Fruit fly (Drosophila melanogaster) whole organism, embryonic: ENCODE data around the gene SrpRbeta.

Experiments used
- ATbp ChIP-seq: fragments of 200-800 bp; sonication (Bioruptor generic); optimal IDR thresholded peaks from 2 replicates; lab custom pipeline; 2017; ENCODE audit warnings: missing biosample characterization, mild to moderate bottlenecking, missing genetic modification characterization, missing genetic modification reagents
- B-H2 ChIP-seq: fragments of 200-800 bp; sonication (Bioruptor generic); optimal IDR thresholded peaks from 2 replicates; lab custom pipeline; 2018; ENCODE audit warnings: missing biosample characterization, mild to moderate bottlenecking, missing genetic modification characterization
- CG10366 ChIP-seq: fragments of 200-800 bp; sonication (Bioruptor generic); IDR thresholded peaks from 2 replicates; pipeline ENCODE4 v1.3.6; 2022; ENCODE audit warnings: missing biosample characterization, missing genetic modification characterization
- CG10979 ChIP-seq: fragments of 200-800 bp; sonication (Bioruptor generic); optimal IDR thresholded peaks from 2 replicates; lab custom pipeline; 2018; ENCODE audit warnings: missing biosample characterization, mild to moderate bottlenecking, missing genetic modification characterization, moderate library complexity
- CG12155 ChIP-seq: fragments of 200-800 bp; sonication (Bioruptor generic); optimal IDR thresholded peaks from 3 replicates; lab custom pipeline; 2016; ENCODE audit warnings: missing biosample characterization, missing genetic modification characterization
- CG12219 ChIP-seq: fragments of 200-800 bp; sonication (Bioruptor generic); optimal IDR thresholded peaks from 3 replicates; lab custom pipeline; 2018; ENCODE audit warnings: missing biosample characterization, mild to moderate bottlenecking, missing genetic modification characterization
- CG12299 ChIP-seq: fragments of 200-800 bp; sonication (Bioruptor generic); optimal IDR thresholded peaks from 2 replicates; lab custom pipeline; 2018; ENCODE audit warnings: missing biosample characterization, mild to moderate bottlenecking, missing genetic modification characterization
- CG1233 ChIP-seq: fragments of 200-800 bp; sonication (Bioruptor generic); optimal IDR thresholded peaks from 4 replicates; lab custom pipeline; 2018; ENCODE audit warnings: missing biosample characterization, mild to moderate bottlenecking, missing genetic modification characterization
- CG1529 ChIP-seq: fragments of 200-800 bp; sonication (Bioruptor generic); optimal IDR thresholded peaks from 3 replicates; lab custom pipeline; 2018; ENCODE audit warnings: missing biosample characterization, missing genetic modification characterization
- CG2129 ChIP-seq: fragments of 200-800 bp; sonication (Bioruptor generic); IDR thresholded peaks from 2 replicates; pipeline ENCODE4 v1.3.6; 2022; ENCODE audit warnings: missing biosample characterization, missing genetic modification characterization; ENCODE audit not compliant: partially characterized antibody
- CG30431 ChIP-seq: fragments of 200-800 bp; sonication (Bioruptor generic); optimal IDR thresholded peaks from 2 replicates; lab custom pipeline; 2017; ENCODE audit warnings: missing biosample characterization, missing genetic modification characterization
- CG3407 ChIP-seq: fragments of 200-800 bp; sonication (Bioruptor generic); optimal IDR thresholded peaks from 2 replicates; lab custom pipeline; 2018; ENCODE audit warnings: missing biosample characterization, mild to moderate bottlenecking, missing genetic modification characterization
- CG34224 ChIP-seq: fragments of 200-800 bp; sonication (Bioruptor generic); IDR thresholded peaks from 3 replicates; pipeline ENCODE4 v1.3.6; 2022; ENCODE audit warnings: missing biosample characterization, missing genetic modification characterization; ENCODE audit not compliant: partially characterized antibody
- CG42726 ChIP-seq: fragments of 200-800 bp; sonication (Bioruptor generic); IDR thresholded peaks from 2 replicates; pipeline ENCODE4 v1.3.6; 2022; ENCODE audit warnings: missing biosample characterization, missing genetic modification characterization; ENCODE audit not compliant: partially characterized antibody
- CG4404 ChIP-seq: fragments of 200-800 bp; sonication (Bioruptor generic); IDR thresholded peaks from 2 replicates; pipeline ENCODE4 v1.3.6; 2022; ENCODE audit warnings: missing biosample characterization, missing genetic modification characterization
- CG6683 ChIP-seq: fragments of 200-800 bp; sonication (Bioruptor generic); optimal IDR thresholded peaks from 2 replicates; lab custom pipeline; 2017; ENCODE audit warnings: missing biosample characterization, mild to moderate bottlenecking, missing genetic modification characterization, missing genetic modification reagents
- CG7745 ChIP-seq: fragments of 200-800 bp; sonication (Bioruptor generic); optimal IDR thresholded peaks from 2 replicates; lab custom pipeline; 2018; ENCODE audit warnings: missing biosample characterization, mild to moderate bottlenecking, missing genetic modification characterization, moderate library complexity
- CG9797 ChIP-seq: fragments of 200-800 bp; sonication (Bioruptor generic); optimal IDR thresholded peaks from 3 replicates; lab custom pipeline; 2018; ENCODE audit warnings: missing biosample characterization, mild to moderate bottlenecking, missing genetic modification characterization
- Dek ChIP-seq: fragments of 200-800 bp; sonication (Bioruptor generic); optimal IDR thresholded peaks from 3 replicates; lab custom pipeline; 2019; ENCODE audit warnings: missing biosample characterization, mild to moderate bottlenecking, missing genetic modification characterization, moderate library complexity
- Gug ChIP-seq: fragments of 200-800 bp; sonication (Bioruptor generic); IDR thresholded peaks from 4 replicates; pipeline ENCODE4 v1.3.6; 2022; ENCODE audit warnings: missing biosample characterization, missing genetic modification characterization
- H15 ChIP-seq: fragments of 200-800 bp; sonication (Bioruptor generic); IDR thresholded peaks from 3 replicates; pipeline ENCODE4 v1.3.6; 2022; ENCODE audit warnings: missing biosample characterization, missing genetic modification characterization
- HHEX ChIP-seq: fragments of 200-800 bp; sonication (Bioruptor generic); optimal IDR thresholded peaks from 3 replicates; lab custom pipeline; 2017; ENCODE audit warnings: missing biosample characterization, mild to moderate bottlenecking, missing genetic modification characterization, missing genetic modification reagents
- HLHmδ ChIP-seq: fragments of 200-800 bp; sonication (Bioruptor generic); optimal IDR thresholded peaks from 2 replicates; lab custom pipeline; 2018; ENCODE audit warnings: missing biosample characterization, mild to moderate bottlenecking, missing genetic modification characterization, moderate library complexity
- Hr3 ChIP-seq: fragments of 200-800 bp; sonication (Bioruptor generic); optimal IDR thresholded peaks from 3 replicates; lab custom pipeline; 2016; ENCODE audit warnings: missing biosample characterization, missing genetic modification characterization
- Lpt ChIP-seq: fragments of >200 bp; optimal IDR thresholded peaks from 2 replicates; lab custom pipeline; 2018; ENCODE audit warnings: missing biosample characterization, missing genetic modification characterization
- Mes4 ChIP-seq: fragments of 200-800 bp; sonication (Bioruptor generic); optimal IDR thresholded peaks from 2 replicates; lab custom pipeline; 2016; ENCODE audit warnings: missing biosample characterization, missing genetic modification characterization
- abd-A ChIP-seq: fragments of 200-800 bp; sonication (Bioruptor generic); optimal IDR thresholded peaks from 3 replicates; lab custom pipeline; 2019; ENCODE audit warnings: missing biosample characterization, mild to moderate bottlenecking, missing genetic modification characterization, moderate library complexity
- ase ChIP-seq: fragments of 200-800 bp; sonication (Bioruptor generic); IDR thresholded peaks from 3 replicates; pipeline ENCODE4 v1.3.6; 2022; ENCODE audit warnings: missing biosample characterization, missing genetic modification characterization
- bab2 ChIP-seq: fragments of 200-800 bp; sonication (Bioruptor generic); optimal IDR thresholded peaks from 2 replicates; lab custom pipeline; 2016; ENCODE audit warnings: missing biosample characterization, missing genetic modification characterization
- dati ChIP-seq: fragments of 200-800 bp; sonication (Bioruptor generic); IDR thresholded peaks from 2 replicates; pipeline ENCODE4 v1.3.6; 2022; ENCODE audit warnings: missing biosample characterization, missing genetic modification characterization
- disco-r ChIP-seq: fragments of 200-800 bp; sonication (Bioruptor generic); optimal IDR thresholded peaks from 2 replicates; lab custom pipeline; 2016; ENCODE audit warnings: missing biosample characterization, missing genetic modification characterization
- dm ChIP-seq: fragments of 200-800 bp; sonication (Bioruptor generic); optimal IDR thresholded peaks from 3 replicates; lab custom pipeline; 2016; ENCODE audit warnings: missing biosample characterization, missing genetic modification characterization
- dmrt11E ChIP-seq: fragments of 200-800 bp; sonication (Bioruptor generic); optimal IDR thresholded peaks from 3 replicates; lab custom pipeline; 2018; ENCODE audit warnings: missing biosample characterization, mild to moderate bottlenecking, missing genetic modification characterization, moderate library complexity
- fru ChIP-seq: fragments of >200 bp; optimal IDR thresholded peaks from 2 replicates; lab custom pipeline; 2017
- ftz-f1 ChIP-seq: fragments of 200-800 bp; sonication (Bioruptor generic); optimal IDR thresholded peaks from 2 replicates; lab custom pipeline; 2016; ENCODE audit warnings: missing biosample characterization, missing genetic modification characterization
- gcm2 ChIP-seq: fragments of 200-800 bp; sonication (Bioruptor generic); optimal IDR thresholded peaks from 2 replicates; lab custom pipeline; 2016; ENCODE audit warnings: missing biosample characterization, missing genetic modification characterization
- jing ChIP-seq: fragments of 200-800 bp; sonication (Bioruptor generic); optimal IDR thresholded peaks from 2 replicates; lab custom pipeline; 2018; ENCODE audit warnings: missing biosample characterization, mild to moderate bottlenecking, missing genetic modification characterization
- kah ChIP-seq: fragments of 200-800 bp; sonication (Bioruptor generic); optimal IDR thresholded peaks from 2 replicates; lab custom pipeline; 2018; ENCODE audit warnings: missing biosample characterization, mild to moderate bottlenecking, missing genetic modification characterization
- lov ChIP-seq, 2 experiments: fragments of 200-800 bp in 1 of 2; fragments of >200 bp in 1 of 2; sonication (Bioruptor generic) in 1 of 2; IDR thresholded peaks in 1 of 2; optimal IDR thresholded peaks in 1 of 2; 2 replicates in 1 of 2; 3 replicates in 1 of 2; pipeline versions ENCODE4 v1.3.6 to Lab custom; 2017 to 2022; ENCODE audit warnings: missing biosample characterization in 1 of 2, missing genetic modification characterization in 1 of 2
- odd ChIP-seq: fragments of 200-800 bp; sonication (Bioruptor generic); optimal IDR thresholded peaks from 2 replicates; lab custom pipeline; 2017; ENCODE audit warnings: missing biosample characterization, mild to moderate bottlenecking, missing genetic modification characterization
- pita ChIP-seq: fragments of 200-800 bp; sonication (Bioruptor generic); optimal IDR thresholded peaks from 2 replicates; lab custom pipeline; 2017; ENCODE audit warnings: missing biosample characterization, mild to moderate bottlenecking, missing genetic modification characterization
- sens ChIP-seq: fragments of 200-800 bp; sonication (Bioruptor generic); peaks from one replicate; lab custom pipeline; 2016; ENCODE audit warnings: missing biosample characterization, missing genetic modification characterization
- sisA ChIP-seq: fragments of 200-800 bp; sonication (Bioruptor generic); IDR thresholded peaks from 2 replicates; pipeline ENCODE4 v1.3.6; 2022; ENCODE audit warnings: missing biosample characterization, missing genetic modification characterization
- sna ChIP-seq: fragments of 200-800 bp; sonication (Bioruptor generic); IDR thresholded peaks from 2 replicates; pipeline ENCODE4 v1.3.6; 2022; ENCODE audit warnings: missing biosample characterization, missing genetic modification characterization; ENCODE audit not compliant: partially characterized antibody
- ssp ChIP-seq: fragments of 200-800 bp; sonication (Bioruptor generic); IDR thresholded peaks from 2 replicates; pipeline ENCODE4 v1.3.6; 2022; ENCODE audit warnings: missing biosample characterization, missing genetic modification characterization
- tgo ChIP-seq: fragments of 200-800 bp; sonication (Bioruptor generic); IDR thresholded peaks from 3 replicates; pipeline ENCODE4 v1.3.6; 2022; ENCODE audit warnings: missing biosample characterization, missing genetic modification characterization
- tio ChIP-seq: fragments of 200-800 bp; sonication (Bioruptor generic); optimal IDR thresholded peaks from 2 replicates; lab custom pipeline; 2017; ENCODE audit warnings: missing biosample characterization, missing genetic modification characterization, inconsistent platforms
- twi ChIP-seq: fragments of 200-800 bp; optimal IDR thresholded peaks from 2 replicates; lab custom pipeline; 2019; ENCODE audit warnings: missing biosample characterization, mild to moderate bottlenecking, missing genetic modification characterization, moderate library complexity
- vnd ChIP-seq: fragments of 200-800 bp; sonication (Bioruptor generic); IDR thresholded peaks from 3 replicates; pipeline ENCODE4 v1.3.6; 2022; ENCODE audit warnings: missing biosample characterization, missing genetic modification characterization; ENCODE audit not compliant: partially characterized antibody
- wdn ChIP-seq: fragments of 200-800 bp; sonication (Bioruptor generic); IDR thresholded peaks from 2 replicates; pipeline ENCODE4 v1.3.6; 2022; ENCODE audit warnings: missing biosample characterization, missing genetic modification characterization

SrpRbeta gene

dm6 chr3L:8765969-8766538, 46.0 kb upstream of the SrpRbeta start (continued):
- TF ChIP-seq CG12155 (GFP tag; lab: Kevin White, UChicago) (peak; percentile 97), CG30431 (GFP tag; lab: Kevin White, UChicago) (peak; percentile 99), fru (lab: Kevin White, UChicago) (no peak), Mes4 (peak; percentile 97), Gug (peak; percentile 98), bab2 (GFP tag; lab: Kevin White, UChicago) (peak; percentile 74), ase (GFP tag; lab: Robert Waterston, UW) (peak; percentile 97), CG7745 (tag; lab: Kevin White, UChicago) (peak; percentile 42), pita (GFP tag; lab: Kevin White, UChicago) (no peak), CG1529 (GFP tag; lab: Kevin White, UChicago) (peak; percentile 99), H15 (GFP tag; lab: Robert Waterston, UW) (peak; percentile 97), odd (GFP tag; lab: Kevin White, UChicago) (peak; percentile 98), jing (peak; percentile 98), CG3407 (GFP tag; lab: Kevin White, UChicago) (peak; percentile 96), CG12219 (peak; percentile 98), sna (GFP tag; lab: Robert Waterston, UW) (no peak), CG2129 (GFP tag; lab: Robert Waterston, UW) (no peak), vnd (GFP tag; lab: Robert Waterston, UW) (peak; percentile 75), Lpt (GFP tag; lab: Kevin White, UChicago) (no peak), sisA (GFP tag; lab: Robert Waterston, UW) (peak; percentile 98), lov (optimal IDR thresholded peaks at IDR 0.05; lab: Kevin White, UChicago) (no peak), lov (GFP tag; IDR thresholded peaks at IDR 0.05; lab: Robert Waterston, UW) (peak; percentile 93), HLHmδ (GFP tag; lab: Kevin White, UChicago) (no peak), CG4404 (GFP tag; lab: Robert Waterston, UW) (peak; percentile 97), CG42726 (peak; percentile 39; the same call in 1 of the 2 replicates), dm (peak; percentile 93), tio (GFP tag; lab: Kevin White, UChicago) (peak; percentile 99), ATbp (GFP tag; lab: Kevin White, UChicago) (peak; percentile 97), CG1233 (GFP tag; lab: Kevin White, UChicago) (peak; percentile 72), wdn (GFP tag; lab: Robert Waterston, UW) (peak; percentile 95), CG10366 (GFP tag; lab: Robert Waterston, UW) (peak; percentile 97), CG9797 (peak; percentile 45), CG12299 (tag; lab: Kevin White, UChicago) (peak; percentile 97), dmrt11E (peak; percentile 98), Dek (tag; lab: Kevin White, UChicago) (peak; percentile 96), ssp (peak; percentile 93), gcm2 (GFP tag; lab: Kevin White, UChicago) (peak; percentile 98), kah (GFP tag; lab: Kevin White, UChicago) (peak; percentile 89), dati (peak; percentile 93), CG10979 (tag; lab: Kevin White, UChicago) (peak; percentile 98), CG6683 (GFP tag; lab: Kevin White, UChicago) (peak; percentile 94), tgo (GFP tag; lab: Robert Waterston, UW) (peak; percentile 98), HHEX (GFP tag; lab: Kevin White, UChicago) (peak; percentile 96), CG34224 (GFP tag; lab: Robert Waterston, UW) (peak; percentile 55; the same call in 2 of the 3 replicates), ftz-f1 (peak; percentile 45), twi (tag; lab: Kevin White, UChicago) (peak; percentile 98), sens (peak; percentile 100), abd-A (peak; percentile 73), Hr3 (GFP tag; lab: Kevin White, UChicago) (peak; percentile 98), B-H2 (GFP tag; lab: Kevin White, UChicago) (peak; percentile 96), disco-r (GFP tag; lab: Kevin White, UChicago) (peak; percentile 97)
